Worm (Caenorhabditis elegans) whole organism, L2 larva: ENCODE results near the gene ZK673.1.
"Not testable (repeated sequence)": the region's sequence is repeated elsewhere in the genome, so short reads cannot be mapped to it uniquely, and the experiment has no call there.

Source experiments
- C34F6.9 ChIP-seq: fragments of 150-350 bp; optimal IDR thresholded peaks from 2 replicates; lab custom pipeline; 2014; ENCODE audit warnings: missing biosample characterization, missing genetic modification characterization
- nhr-21 ChIP-seq: fragments of 150-350 bp; optimal IDR thresholded peaks from 2 replicates; lab custom pipeline; 2014; ENCODE audit warnings: missing biosample characterization, missing genetic modification characterization
- sma-3 ChIP-seq: sonication (generic microtip); optimal IDR thresholded peaks from 2 replicates; lab custom pipeline; 2016; ENCODE audit warnings: missing genetic modification reagents, missing genetic modification characterization, missing compliant biosample characterization
- zag-1 ChIP-seq: fragments of 150-350 bp; optimal IDR thresholded peaks from 2 replicates; lab custom pipeline; 2014; ENCODE audit warnings: missing biosample characterization, missing genetic modification characterization
- ztf-11 ChIP-seq: sonication (generic microtip); optimal IDR thresholded peaks from 2 replicates; lab custom pipeline; 2017; ENCODE audit warnings: missing biosample characterization, missing genetic modification characterization

Gene ZK673.1

DNA sequence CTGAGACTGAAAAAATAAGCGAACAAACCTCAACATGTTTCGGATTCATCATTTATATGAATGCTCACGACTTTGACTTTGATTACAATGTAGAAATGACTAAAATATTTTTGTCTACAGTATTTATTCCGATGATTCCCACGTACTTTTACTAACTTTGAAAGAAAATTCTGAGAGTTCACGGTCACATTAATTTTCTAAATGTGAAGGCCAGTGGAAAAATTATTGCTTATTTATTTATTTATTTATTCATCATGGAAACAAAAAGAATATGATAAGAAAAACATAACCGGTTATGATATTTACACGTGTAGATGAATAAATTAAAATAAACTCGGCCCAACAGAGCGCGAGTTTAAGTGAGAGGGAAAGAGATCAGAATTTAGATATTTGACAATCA is 50.1 kb downstream of the ZK673.1 start, which contains the start of gene ZK666.8:
ZK666.8 (minus strand) TSS at position 101 of the 400 bp plus-strand sequence.
- not testable (repeated sequence) for TF ChIP-seq ztf-11 (tag; lab: Kevin White, UChicago); sma-3 (GFP tag; lab: Kevin White, UChicago); C34F6.9

DNA sequence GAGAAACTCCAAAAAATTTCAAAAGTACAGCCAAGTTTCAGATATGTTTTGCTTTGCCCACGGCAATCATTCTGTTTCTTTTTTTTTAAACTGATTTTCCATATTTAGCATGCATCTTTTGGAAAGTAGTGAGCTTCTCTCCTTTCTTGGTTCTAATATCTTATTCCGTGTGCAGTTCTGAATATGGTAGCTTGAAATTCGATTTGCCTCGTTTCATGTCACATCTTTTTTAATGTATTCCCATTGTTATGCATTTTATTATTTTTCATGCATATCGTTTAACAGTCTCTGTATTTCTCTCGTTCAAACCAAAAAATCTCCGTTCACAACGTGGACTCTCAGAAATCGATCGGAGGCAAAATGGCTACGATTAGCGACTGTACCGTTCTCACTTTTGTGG is 51.5 kb downstream of the ZK673.1 start, which contains the start of gene ZK666.14:
ZK666.14 (plus strand) TSS at position 301 of the 400 bp plus-strand sequence.
- TF ChIP-seq nhr-21 = no peak
- TF ChIP-seq zag-1 (tag; lab: Kevin White, UChicago) = no peak
